Fruit fly (Drosophila melanogaster) whole organism, prepupa: ENCODE results near the gene CG31482.

ENCODE experiments used
- Blimp-1 ChIP-seq: fragments of 200-800 bp; sonication (Bioruptor generic); optimal IDR thresholded peaks from 3 replicates; lab custom pipeline; 2017; ENCODE audit warnings: missing biosample characterization, missing genetic modification characterization, mild to moderate bottlenecking, moderate library complexity, missing genetic modification reagents
- CG10631 ChIP-seq: fragments of 200-800 bp; sonication (Bioruptor generic); optimal IDR thresholded peaks from 2 replicates; lab custom pipeline; 2016; ENCODE audit warnings: missing biosample characterization, missing genetic modification characterization
- CG11762 ChIP-seq: fragments of 200-800 bp; sonication (Bioruptor generic); optimal IDR thresholded peaks from 3 replicates; lab custom pipeline; 2016; ENCODE audit warnings: missing biosample characterization, missing genetic modification characterization; ENCODE audit not compliant: insufficient read depth
- CG11902 ChIP-seq: fragments of 200-800 bp; sonication (Bioruptor generic); optimal IDR thresholded peaks from 3 replicates; lab custom pipeline; 2016; ENCODE audit warnings: missing biosample characterization, missing genetic modification characterization
- CG15336 ChIP-seq: fragments of 200-800 bp; sonication (Bioruptor generic); IDR thresholded peaks from 2 replicates; pipeline ENCODE4 v1.3.6; 2022; ENCODE audit warnings: missing biosample characterization, missing genetic modification characterization
- CG3032 ChIP-seq: fragments of 200-800 bp; optimal IDR thresholded peaks from 2 replicates; lab custom pipeline; 2019; ENCODE audit warnings: missing biosample characterization, mild to moderate bottlenecking, missing genetic modification characterization, moderate library complexity
- CG32006 ChIP-seq: fragments of 200-800 bp; sonication (Bioruptor generic); optimal IDR thresholded peaks from 3 replicates; lab custom pipeline; 2017; ENCODE audit warnings: missing biosample characterization, mild to moderate bottlenecking, missing genetic modification characterization
- CG6276 ChIP-seq: fragments of 200-800 bp; sonication (Bioruptor generic); optimal IDR thresholded peaks from 2 replicates; lab custom pipeline; 2017; ENCODE audit warnings: missing biosample characterization, mild to moderate bottlenecking, missing genetic modification characterization
- CG6792 ChIP-seq: fragments of 200-800 bp; sonication (Bioruptor generic); optimal IDR thresholded peaks from 3 replicates; lab custom pipeline; 2016; ENCODE audit warnings: missing biosample characterization, missing genetic modification characterization
- CG6854 ChIP-seq: fragments of 200-800 bp; sonication (Bioruptor generic); optimal IDR thresholded peaks from 2 replicates; lab custom pipeline; 2017; ENCODE audit warnings: missing biosample characterization, mild to moderate bottlenecking, missing genetic modification characterization
- CG7368 ChIP-seq: fragments of 200-800 bp; sonication (Bioruptor generic); optimal IDR thresholded peaks from 3 replicates; lab custom pipeline; 2016; ENCODE audit warnings: missing biosample characterization, missing genetic modification characterization
- CG8119 ChIP-seq: fragments of 200-800 bp; sonication (Bioruptor generic); IDR thresholded peaks from 3 replicates; pipeline ENCODE4 v1.3.6; 2022; ENCODE audit warnings: missing biosample characterization, missing genetic modification characterization
- Eip75B ChIP-seq: fragments of 200-800 bp; sonication (Bioruptor generic); optimal IDR thresholded peaks from 3 replicates; lab custom pipeline; 2016; ENCODE audit warnings: missing biosample characterization, missing genetic modification characterization
- Eip78C ChIP-seq: fragments of 200-800 bp; sonication (Bioruptor generic); peaks from one replicate; lab custom pipeline; 2016; ENCODE audit warnings: missing biosample characterization, missing genetic modification characterization
- Eip93F ChIP-seq: fragments of 200-800 bp; sonication (Bioruptor generic); optimal IDR thresholded peaks from 2 replicates; lab custom pipeline; 2016; ENCODE audit warnings: missing biosample characterization, mild to moderate bottlenecking, missing genetic modification characterization
- Gug ChIP-seq: fragments of 200-800 bp; sonication (Bioruptor generic); IDR thresholded peaks from 2 replicates; pipeline ENCODE4 v1.3.6; 2022; ENCODE audit warnings: missing biosample characterization, missing genetic modification characterization
- Hr39 ChIP-seq: fragments of 200-800 bp; sonication (Bioruptor generic); optimal IDR thresholded peaks from 2 replicates; lab custom pipeline; 2016; ENCODE audit warnings: missing biosample characterization, missing genetic modification characterization
- Lpt ChIP-seq: fragments of 200-800 bp; sonication (Bioruptor generic); optimal IDR thresholded peaks from 3 replicates; lab custom pipeline; 2016; ENCODE audit warnings: missing biosample characterization, missing genetic modification characterization
- Sox102F ChIP-seq: fragments of 200-800 bp; sonication (Bioruptor generic); optimal IDR thresholded peaks from 2 replicates; lab custom pipeline; 2016; ENCODE audit warnings: missing biosample characterization, mild to moderate bottlenecking, missing genetic modification characterization
- Sox14 ChIP-seq: fragments of 200-800 bp; sonication (Bioruptor generic); optimal IDR thresholded peaks from 3 replicates; lab custom pipeline; 2016; ENCODE audit warnings: missing biosample characterization, missing genetic modification characterization
- eg ChIP-seq: fragments of 200-800 bp; sonication (Bioruptor generic); IDR thresholded peaks from 3 replicates; pipeline ENCODE4 v1.3.6; 2022; ENCODE audit warnings: missing biosample characterization, missing genetic modification characterization
- fd85E ChIP-seq: fragments of 200-800 bp; sonication (Bioruptor generic); optimal IDR thresholded peaks from 3 replicates; lab custom pipeline; 2016; ENCODE audit warnings: missing biosample characterization, missing genetic modification characterization
- fkh ChIP-seq: fragments of 200-800 bp; sonication (Bioruptor generic); optimal IDR thresholded peaks from 3 replicates; lab custom pipeline; 2017; ENCODE audit warnings: missing biosample characterization, mild to moderate bottlenecking, missing genetic modification characterization, moderate library complexity
- lz ChIP-seq: fragments of 200-800 bp; sonication (Bioruptor generic); optimal IDR thresholded peaks from 3 replicates; lab custom pipeline; 2016; ENCODE audit warnings: missing biosample characterization, missing genetic modification characterization
- net ChIP-seq: fragments of 200-800 bp; sonication (Bioruptor generic); optimal IDR thresholded peaks from 3 replicates; lab custom pipeline; 2016; ENCODE audit warnings: missing biosample characterization, missing genetic modification characterization
- salr ChIP-seq, 2 experiments: fragments of 200-800 bp; sonication (Bioruptor generic); optimal IDR thresholded peaks; 3 replicates each; lab custom pipeline; 2016 to 2018; ENCODE audit warnings: missing biosample characterization in 2 of 2, missing genetic modification characterization in 2 of 2, mild to moderate bottlenecking in 1 of 2
- spab ChIP-seq: fragments of 200-800 bp; sonication (Bioruptor generic); optimal IDR thresholded peaks from 2 replicates; lab custom pipeline; 2017; ENCODE audit warnings: missing biosample characterization, mild to moderate bottlenecking, missing genetic modification characterization, missing genetic modification reagents
- ss ChIP-seq, 2 experiments: fragments of 200-800 bp; sonication (Bioruptor generic); optimal IDR thresholded peaks; 2 replicates in 1 of 2; 3 replicates in 1 of 2; lab custom pipeline; 2017 to 2018; ENCODE audit warnings: mild to moderate bottlenecking in 2 of 2, missing biosample characterization in 2 of 2, missing genetic modification characterization in 2 of 2, moderate library complexity in 1 of 2
- vri ChIP-seq: fragments of 200-800 bp; sonication (Bioruptor generic); optimal IDR thresholded peaks from 3 replicates; lab custom pipeline; 2016; ENCODE audit warnings: missing biosample characterization, mild to moderate bottlenecking, missing genetic modification characterization

The CG31482 gene

dm6 chr3R:6640932-6641331 is 39.9 kb downstream of the CG31482 start, which contains the start of gene CG31286:
TSS of gene CG31286 (plus strand) at chr3R:6641232.
- TF ChIP-seq CG8119 (GFP tag; lab: Robert Waterston, UW): no peak
- no peak for TF ChIP-seq ss (GFP tag; optimal IDR thresholded peaks at IDR 0.05; lab: Kevin White, UChicago)
- no peak for TF ChIP-seq net (GFP tag; lab: Kevin White, UChicago)
- no peak for TF ChIP-seq Eip93F (GFP tag; lab: Kevin White, UChicago)
- TF ChIP-seq lz (GFP tag; lab: Kevin White, UChicago): no peak
- no peak for TF ChIP-seq CG11902 (GFP tag; lab: Kevin White, UChicago)
- TF ChIP-seq CG15336: no peak
- no peak for TF ChIP-seq CG10631

DNA sequence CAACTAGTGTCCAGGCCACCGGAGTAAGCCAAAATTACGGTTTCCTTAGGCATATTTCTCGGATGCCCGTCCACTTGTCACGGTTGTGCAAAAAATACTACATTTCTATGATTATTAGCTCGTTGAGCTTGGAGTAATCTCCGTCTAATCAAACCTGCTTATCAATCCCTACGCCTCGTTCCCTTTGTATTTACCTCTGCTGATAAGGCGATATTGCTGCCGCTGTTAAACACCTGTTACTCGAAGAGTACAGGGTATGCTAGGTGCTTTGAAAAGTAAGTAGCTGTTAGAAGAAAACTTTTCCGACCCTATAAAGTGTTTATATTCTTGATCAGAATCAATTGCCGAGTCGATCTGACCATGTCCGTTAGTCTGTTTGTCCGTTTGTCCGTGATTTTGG is 43.3 kb downstream of the CG31482 start, which contains the start of gene Ass:
TSS of gene Ass (minus strand) at position 101 of the 400 bp plus-strand sequence.
- TF ChIP-seq fd85E (GFP tag; lab: Kevin White, UChicago) (no peak), Eip78C (no peak), Blimp-1 (GFP tag; lab: Kevin White, UChicago) (no peak), Hr39 (no peak), Gug (GFP tag; lab: Robert Waterston, UW) (no peak), eg (GFP tag; lab: Robert Waterston, UW) (no peak), CG6792 (GFP tag; lab: Kevin White, UChicago) (no peak), CG32006 (GFP tag; lab: Kevin White, UChicago) (no peak), salr (GFP tag; optimal IDR thresholded peaks at IDR 0.05; lab: Kevin White, UChicago) (no peak)

DNA sequence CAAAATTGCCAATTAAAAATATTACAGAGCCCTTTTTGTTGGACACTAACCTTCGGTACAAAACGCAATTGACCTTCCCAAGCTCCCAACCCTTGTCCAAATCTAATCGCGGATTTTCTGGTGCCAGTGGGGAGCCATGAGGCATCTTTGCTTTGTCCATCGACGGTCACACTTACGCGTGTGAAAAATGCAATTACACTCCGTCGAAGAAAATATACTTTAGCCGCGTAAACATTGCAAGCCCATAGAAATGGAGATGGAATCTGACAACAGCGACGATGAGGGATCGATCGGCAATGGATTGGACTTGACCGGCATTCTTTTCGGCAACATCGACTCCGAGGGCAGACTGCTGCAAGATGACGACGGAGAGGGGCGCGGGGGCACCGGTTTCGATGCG is 45.7 kb downstream of the CG31482 start, which contains the start of gene Taf1:
TSS of gene Taf1 (plus strand) at position 150 of the 400 bp plus-strand sequence.
- no peak for TF ChIP-seq CG6854 (GFP tag; lab: Kevin White, UChicago)
- no peak for TF ChIP-seq Eip75B (GFP tag; lab: Kevin White, UChicago)
- TF ChIP-seq Lpt (GFP tag; lab: Kevin White, UChicago): no peak
- TF ChIP-seq CG11762 (GFP tag; lab: Kevin White, UChicago): no peak
- TF ChIP-seq Sox14: no peak
- TF ChIP-seq Eip93F (GFP tag; lab: Kevin White, UChicago): no peak
- no peak for TF ChIP-seq eg (GFP tag; lab: Robert Waterston, UW)
- TF ChIP-seq fkh (GFP tag; lab: Kevin White, UChicago): no peak
- TF ChIP-seq CG10631: no peak
- TF ChIP-seq spab (GFP tag; lab: Kevin White, UChicago): no peak
- no peak for TF ChIP-seq CG6276
- no peak for TF ChIP-seq Sox102F (GFP tag; lab: Kevin White, UChicago)
- no peak for TF ChIP-seq CG3032 (tag; lab: Kevin White, UChicago)
- no peak for TF ChIP-seq vri
- no peak for TF ChIP-seq CG7368 (GFP tag; lab: Kevin White, UChicago)
